ENCODE assay signal across 2 worm cellular contexts in genomic region chrIV:11323666-11324065, ce11.
TF ChIP-seq lines count a peak whose summit lies in the region.

No protein-coding gene starts in this region.

TF ChIP-seq in whole organism, L4 larva, 104 proteins besides CTCF, POLR2A, EP300 and RAD21 (continued from another document):
- TF ChIP-seq snpc-1.2 (GFP tag; IDR thresholded peaks at IDR 0.05; lab: Robert Waterston, UW), result peak; percentile 48; the same call in 1 of the 2 replicates
- no peak for TF ChIP-seq lim-7 (GFP tag; IDR thresholded peaks at IDR 0.05; lab: Robert Waterston, UW)
- TF ChIP-seq R02D3.7 (tag; optimal IDR thresholded peaks at IDR 0.05; lab: Kevin White, UChicago), result no peak
- no peak for TF ChIP-seq zfp-3 (GFP tag; conservative IDR thresholded peaks at IDR 0.05; lab: Robert Waterston, UW)
- peak; percentile 64; the same call in 1 of the 2 replicates for TF ChIP-seq F26F4.8 (GFP tag; conservative IDR thresholded peaks at IDR 0.05; lab: Robert Waterston, UW)
- TF ChIP-seq ceh-82 (tag; optimal IDR thresholded peaks at IDR 0.05; lab: Kevin White, UChicago), result no peak
- TF ChIP-seq unc-39 (tag; optimal IDR thresholded peaks at IDR 0.05; lab: Kevin White, UChicago), result no peak
- no peak for TF ChIP-seq zfp-2 (tag; optimal IDR thresholded peaks at IDR 0.05; lab: Kevin White, UChicago)
- no peak for TF ChIP-seq daf-8 (GFP tag; IDR thresholded peaks at IDR 0.05; lab: Robert Waterston, UW)

TF ChIP-seq in whole organism, young adult, 124 proteins besides CTCF, POLR2A, EP300 and RAD21 (continued from another document):
- TF ChIP-seq snpc-4 (GFP tag; optimal IDR thresholded peaks at IDR 0.05; lab: Kevin White, UChicago) (no peak), snpc-4 (tag; optimal IDR thresholded peaks at IDR 0.05; lab: Kevin White, UChicago) (peak in 1 of 4 experiments; percentile 25), nfya-2 (GFP tag; IDR thresholded peaks at IDR 0.05; lab: Robert Waterston, UW) (no peak), snpc-1.1 (tag; optimal IDR thresholded peaks at IDR 0.05; lab: Kevin White, UChicago; ENCODE audit: insufficient read depth) (no peak), C06A6.2 (GFP tag; conservative IDR thresholded peaks at IDR 0.05; lab: Robert Waterston, UW) (no peak), ztf-3 (GFP tag; optimal IDR thresholded peaks at IDR 0.05; lab: Kevin White, UChicago) (no peak), F23B12.7 (tag; optimal IDR thresholded peaks at IDR 0.05; lab: Kevin White, UChicago; ENCODE audit: insufficient read depth) (no peak), B0035.1 (tag; optimal IDR thresholded peaks at IDR 0.05; lab: Kevin White, UChicago) (no peak), madf-8 (GFP tag; conservative IDR thresholded peaks at IDR 0.05; lab: Robert Waterston, UW) (no peak; the same call in 1 of the 2 replicates), Y53G8AR.9 (GFP tag; conservative IDR thresholded peaks at IDR 0.05; lab: Robert Waterston, UW) (0 out of 2 replicates have a peak, but pooled peaks have one; percentile 57), F22D6.2 (tag; optimal IDR thresholded peaks at IDR 0.05; lab: Kevin White, UChicago) (no peak), ztf-26 (tag; optimal IDR thresholded peaks at IDR 0.05; lab: Kevin White, UChicago) (no peak), madf-3 (GFP tag; IDR thresholded peaks at IDR 0.05; lab: Robert Waterston, UW) (no peak), B0336.3 (GFP tag; IDR thresholded peaks at IDR 0.05; lab: Robert Waterston, UW) (no peak), let-526 (GFP tag; IDR thresholded peaks at IDR 0.05; lab: Robert Waterston, UW) (no peak), lin-40 (tag; optimal IDR thresholded peaks at IDR 0.05; lab: Kevin White, UChicago) (no peak), lsy-27 (tag; optimal IDR thresholded peaks at IDR 0.05; lab: Kevin White, UChicago; ENCODE audit: borderline replicate concordance, insufficient read depth) (no peak), hsf-1 (GFP tag; IDR thresholded peaks at IDR 0.05; lab: Robert Waterston, UW) (peak; percentile 61; the same call in 1 of the 2 replicates), F57C9.4 (tag; optimal IDR thresholded peaks at IDR 0.05; lab: Kevin White, UChicago) (no peak), attf-6 (GFP tag; IDR thresholded peaks at IDR 0.05; lab: Robert Waterston, UW) (peak; percentile 71; the same call in 1 of the 2 replicates), F57A8.1 (GFP tag; optimal IDR thresholded peaks at IDR 0.05; lab: Kevin White, UChicago) (no peak), B0019.2 (GFP tag; conservative IDR thresholded peaks at IDR 0.05; lab: Robert Waterston, UW) (no peak), zfh-2 (GFP tag; conservative IDR thresholded peaks at IDR 0.05; lab: Robert Waterston, UW) (no peak), ceh-91 (GFP tag; IDR thresholded peaks at IDR 0.05; lab: Robert Waterston, UW) (no peak), B0261.1 (tag; optimal IDR thresholded peaks at IDR 0.05; lab: Kevin White, UChicago) (no peak), aptf-3 (GFP tag; IDR thresholded peaks at IDR 0.05; lab: Robert Waterston, UW) (no peak), bed-1 (GFP tag; IDR thresholded peaks at IDR 0.05; lab: Robert Waterston, UW) (no peak), nhr-27 (tag; optimal IDR thresholded peaks at IDR 0.05; lab: Kevin White, UChicago) (no peak), F55B11.4 (tag; optimal IDR thresholded peaks at IDR 0.05; lab: Kevin White, UChicago; ENCODE audit: borderline replicate concordance, insufficient read depth) (no peak), F39B2.1 (GFP tag; IDR thresholded peaks at IDR 0.05; lab: Robert Waterston, UW) (0 out of 2 replicates have a peak, but pooled peaks have one; percentile 17), pbrm-1 (GFP tag; IDR thresholded peaks at IDR 0.05; lab: Robert Waterston, UW) (0 out of 2 replicates have a peak, but pooled peaks have one; percentile 16), madf-10 (tag; optimal IDR thresholded peaks at IDR 0.05; lab: Kevin White, UChicago) (no peak), zim-3 (tag; optimal IDR thresholded peaks at IDR 0.05; lab: Kevin White, UChicago) (no peak), nhr-120 (GFP tag; IDR thresholded peaks at IDR 0.05; lab: Robert Waterston, UW) (no peak), ceh-100 (GFP tag; IDR thresholded peaks at IDR 0.05; lab: Robert Waterston, UW) (0 out of 2 replicates have a peak, but pooled peaks have one; percentile 27), hlh-26 (GFP tag; conservative IDR thresholded peaks at IDR 0.05; lab: Robert Waterston, UW) (no peak), mel-28 (tag; optimal IDR thresholded peaks at IDR 0.05; lab: Kevin White, UChicago; ENCODE audit: borderline replicate concordance) (no peak), fkh-3 (tag; optimal IDR thresholded peaks at IDR 0.05; lab: Kevin White, UChicago) (no peak), ztf-18 (tag; optimal IDR thresholded peaks at IDR 0.05; lab: Kevin White, UChicago) (no peak), ets-4 (GFP tag; optimal IDR thresholded peaks at IDR 0.05; lab: Kevin White, UChicago) (no peak), let-607 (tag; optimal IDR thresholded peaks at IDR 0.05; lab: Kevin White, UChicago) (no peak), nhr-80 (tag; optimal IDR thresholded peaks at IDR 0.05; lab: Kevin White, UChicago) (no peak), sptf-2 (GFP tag; optimal IDR thresholded peaks at IDR 0.05; lab: Kevin White, UChicago) (no peak), athp-1 (tag; optimal IDR thresholded peaks at IDR 0.05; lab: Kevin White, UChicago) (no peak), lsl-1 (GFP tag; optimal IDR thresholded peaks at IDR 0.05; lab: Kevin White, UChicago) (no peak), ama-1 (optimal IDR thresholded peaks at IDR 0.05; lab: Kevin White, UChicago) (no peak), ama-1 (GFP tag; optimal IDR thresholded peaks at IDR 0.05; lab: Kevin White, UChicago) (no peak), F37B4.10 (GFP tag; IDR thresholded peaks at IDR 0.05; lab: Robert Waterston, UW) (no peak), hrde-1 (tag; optimal IDR thresholded peaks at IDR 0.05; lab: Kevin White, UChicago; ENCODE audit: borderline replicate concordance) (peak; percentile 82), lin-35 (GFP tag; optimal IDR thresholded peaks at IDR 0.05; lab: Kevin White, UChicago) (no peak), madf-6 (GFP tag; IDR thresholded peaks at IDR 0.05; lab: Robert Waterston, UW) (peak; percentile 64), sea-2 (GFP tag; IDR thresholded peaks at IDR 0.05; lab: Robert Waterston, UW) (no peak), K11D2.4 (GFP tag; IDR thresholded peaks at IDR 0.05; lab: Robert Waterston, UW) (no peak), F33H1.4 (GFP tag; IDR thresholded peaks at IDR 0.05; lab: Robert Waterston, UW) (peak; percentile 37; the same call in 1 of the 2 replicates), lir-1 (GFP tag; conservative IDR thresholded peaks at IDR 0.05; lab: Robert Waterston, UW) (no peak), ceh-40 (GFP tag; IDR thresholded peaks at IDR 0.05; lab: Robert Waterston, UW) (no peak), ZK185.1 (tag; optimal IDR thresholded peaks at IDR 0.05; lab: Kevin White, UChicago; ENCODE audit: poor library complexity, severe bottlenecking) (no peak), chd-7 (tag; optimal IDR thresholded peaks at IDR 0.05; lab: Kevin White, UChicago) (no peak), nhr-179 (tag; optimal IDR thresholded peaks at IDR 0.05; lab: Kevin White, UChicago) (no peak), gei-17 (GFP tag; optimal IDR thresholded peaks at IDR 0.05; lab: Kevin White, UChicago) (no peak), ceh-79 (tag; optimal IDR thresholded peaks at IDR 0.05; lab: Kevin White, UChicago) (no peak), ztf-25 (GFP tag; IDR thresholded peaks at IDR 0.05; lab: Robert Waterston, UW) (0 out of 2 replicates have a peak, but pooled peaks have one; percentile 43), ztf-28 (GFP tag; IDR thresholded peaks at IDR 0.05; lab: Robert Waterston, UW) (no peak), ceh-58 (GFP tag; IDR thresholded peaks at IDR 0.05; lab: Robert Waterston, UW) (no peak)
